Worm (Caenorhabditis elegans): ENCODE results near the gene Y17G7B.23.

The Y17G7B.23 gene

ce11 chrII:11977363-11977762 is 21.6 kb upstream of the Y17G7B.23 start, which contains the start of gene Y17G7B.21 (continued):
- TF ChIP-seq ces-1 (GFP tag; optimal IDR thresholded peaks at IDR 0.05) (no peak), aly-2 (tag; optimal IDR thresholded peaks at IDR 0.05) (no peak), mdl-1 (tag; optimal IDR thresholded peaks at IDR 0.05) (no peak), tra-1 (GFP tag; IDR thresholded peaks at IDR 0.05) (peak; percentile 40; the same call in 1 of the 2 replicates), dmd-6 (GFP tag; IDR thresholded peaks at IDR 0.05) (no peak), nhr-237 (tag; optimal IDR thresholded peaks at IDR 0.05) (no peak), T26A8.4 (GFP tag; IDR thresholded peaks at IDR 0.05) (0 out of 2 replicates have a peak, but pooled peaks have one; percentile 42), zip-2 (tag; optimal IDR thresholded peaks at IDR 0.05) (no peak), lin-15B (tag; optimal IDR thresholded peaks at IDR 0.05) (no peak), Y5F2A.4 (GFP tag; optimal IDR thresholded peaks at IDR 0.05) (peak; percentile 56), lin-38 (GFP tag; IDR thresholded peaks at IDR 0.05) (peak; percentile 78), daf-16 (GFP tag; optimal IDR thresholded peaks at IDR 0.05) (peak in 1 of 2 experiments; percentile 4), daf-16 (tag; optimal IDR thresholded peaks at IDR 0.05) (no peak), mes-2 (tag; optimal IDR thresholded peaks at IDR 0.05; ENCODE audit: poor library complexity, severe bottlenecking) (peak; percentile 58), jun-1 (tag; optimal IDR thresholded peaks at IDR 0.05) (no peak), zfp-2 (tag; optimal IDR thresholded peaks at IDR 0.05) (no peak)

ce11 chrII:11978478-11978877 is 20.5 kb upstream of the Y17G7B.23 start:
- TF ChIP-seq lir-3 (tag; optimal IDR thresholded peaks at IDR 0.05) = no peak
- TF ChIP-seq aha-1 (tag) = peak; percentile 32
- 0 out of 2 replicates have a peak, but pooled peaks have one; percentile 46 for TF ChIP-seq T26A8.4 (GFP tag; IDR thresholded peaks at IDR 0.05)
- TF ChIP-seq set-16 (GFP tag; IDR thresholded peaks at IDR 0.05) = peak; percentile 85
- 0 out of 2 replicates have a peak, but pooled peaks have one; percentile 5 for TF ChIP-seq ZK337.2 (GFP tag; IDR thresholded peaks at IDR 0.05)

- TF ChIP-seq lim-7 (GFP tag; IDR thresholded peaks at IDR 0.05) (no peak), F10B5.3 (tag; optimal IDR thresholded peaks at IDR 0.05) (no peak), Y105C5A.15 (GFP tag; IDR thresholded peaks at IDR 0.05) (no peak), vab-7 (GFP tag; IDR thresholded peaks at IDR 0.05) (no peak), zip-11 (GFP tag; IDR thresholded peaks at IDR 0.05) (no peak), zfp-3 (GFP tag; conservative IDR thresholded peaks at IDR 0.05) (no peak), ceh-28 (tag; optimal IDR thresholded peaks at IDR 0.05) (peak; percentile 13), ces-1 (GFP tag; optimal IDR thresholded peaks at IDR 0.05) (no peak), sdz-12 (GFP tag; optimal IDR thresholded peaks at IDR 0.05) (no peak), snpc-1.2 (GFP tag; IDR thresholded peaks at IDR 0.05) (no peak), Y48G9A.11 (GFP tag; IDR thresholded peaks at IDR 0.05) (no peak), ztf-7 (tag; optimal IDR thresholded peaks at IDR 0.05) (no peak), nhr-42 (GFP tag; IDR thresholded peaks at IDR 0.05) (0 out of 2 replicates have a peak, but pooled peaks have one; percentile 20), lir-3 (tag; optimal IDR thresholded peaks at IDR 0.05) (no peak), tra-1 (GFP tag; IDR thresholded peaks at IDR 0.05) (no peak), dmd-9 (GFP tag; IDR thresholded peaks at IDR 0.05) (no peak), daf-19 (GFP tag; conservative IDR thresholded peaks at IDR 0.05) (peak; percentile 47; the same call in 1 of the 2 replicates), hlh-30 (tag; optimal IDR thresholded peaks at IDR 0.05; ENCODE audit: insufficient read depth) (no peak)
These were observed 20.1 kb upstream of the Y17G7B.23 start for ce11 chrII:11978920-11979319.

ce11 chrII:11979449-11980095 is 19.4 kb upstream of the Y17G7B.23 start, which contains the start of the genes ash-2 and Y17G7B.20:
ash-2 (plus strand) TSS chrII:11979838.
Y17G7B.20 (minus strand) TSS chrII:11979844.
- TF ChIP-seq lin-38 (GFP tag; IDR thresholded peaks at IDR 0.05) (no peak; the same call in 1 of the 2 replicates), lir-3 (tag; optimal IDR thresholded peaks at IDR 0.05) (no peak), tra-1 (GFP tag; IDR thresholded peaks at IDR 0.05) (no peak), F10B5.3 (tag; optimal IDR thresholded peaks at IDR 0.05) (no peak), dmd-8 (GFP tag; IDR thresholded peaks at IDR 0.05) (no peak), lin-1 (GFP tag; IDR thresholded peaks at IDR 0.05) (no peak), set-16 (GFP tag; IDR thresholded peaks at IDR 0.05) (no peak), dve-1 (tag; optimal IDR thresholded peaks at IDR 0.05; ENCODE audit: insufficient read depth) (no peak), mes-2 (tag; optimal IDR thresholded peaks at IDR 0.05; ENCODE audit: poor library complexity, severe bottlenecking) (peak; percentile 59), nhr-48 (tag; optimal IDR thresholded peaks at IDR 0.05) (no peak), ama-1 (optimal IDR thresholded peaks at IDR 0.05) (no peak), nhr-11 (tag; optimal IDR thresholded peaks at IDR 0.05) (no peak), jun-1 (tag; optimal IDR thresholded peaks at IDR 0.05) (peak; percentile 5), fkh-10 (GFP tag; optimal IDR thresholded peaks at IDR 0.05) (no peak), zip-2 (tag; optimal IDR thresholded peaks at IDR 0.05) (no peak), unc-39 (tag; optimal IDR thresholded peaks at IDR 0.05) (no peak), mxl-3 (GFP tag; optimal IDR thresholded peaks at IDR 0.05) (no peak), ZK546.5 (tag; optimal IDR thresholded peaks at IDR 0.05) (no peak), snpc-1.2 (GFP tag; IDR thresholded peaks at IDR 0.05) (0 out of 2 replicates have a peak, but pooled peaks have one; percentile 16)

All from whole organism, L4 larva.